Fruit fly (Drosophila melanogaster): ENCODE results near the gene shv.
A peak's percentile ranks its signal among the peaks of the same experiment; 100 is the strongest.

Gene shv

DNA sequence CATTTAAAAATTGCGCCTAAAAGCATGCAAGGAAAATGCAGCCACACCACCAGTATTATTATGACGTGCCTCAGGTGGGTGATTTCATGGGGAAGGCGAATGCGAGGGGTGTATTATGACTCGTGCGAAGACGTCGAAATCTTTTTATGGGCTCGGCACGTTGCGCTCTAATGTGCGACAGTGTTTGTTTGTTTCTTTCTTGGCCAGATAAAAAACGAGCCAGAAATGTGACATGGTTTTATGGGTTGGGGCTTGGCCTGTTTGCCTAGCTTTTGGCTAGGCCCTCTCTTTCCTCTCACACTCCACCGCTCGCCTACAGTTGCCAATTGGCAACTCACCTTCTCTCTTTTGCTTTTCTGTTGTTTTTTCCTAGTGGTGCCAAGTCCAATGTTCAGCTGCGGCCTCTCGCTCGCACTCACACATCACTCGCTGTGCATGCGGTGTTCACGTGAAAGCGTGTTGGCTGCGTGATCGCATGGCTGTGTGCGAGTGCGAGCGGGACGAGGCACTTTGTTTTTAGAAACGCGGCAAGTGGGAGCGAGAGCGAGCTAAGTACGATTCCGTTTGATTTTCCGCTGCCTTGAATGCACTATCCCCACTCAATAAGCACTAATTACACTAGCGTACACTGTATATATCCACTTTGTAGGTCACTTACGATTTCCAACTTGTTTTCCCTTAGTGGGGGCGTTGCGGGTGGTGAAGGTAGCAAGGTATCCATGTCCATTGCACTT is 26.0 kb downstream of the shv start:
- TF ChIP-seq achi (GFP tag; optimal IDR thresholded peaks at IDR 0.05) = peak; percentile 71
- peak; percentile 100 for TF ChIP-seq ss (GFP tag; optimal IDR thresholded peaks at IDR 0.05)
- TF ChIP-seq Sox102F (GFP tag; optimal IDR thresholded peaks at IDR 0.05) = peak; percentile 72
- TF ChIP-seq fd59A (GFP tag; optimal IDR thresholded peaks at IDR 0.05) = peak; percentile 56
- TF ChIP-seq CG31627 (GFP tag; optimal IDR thresholded peaks at IDR 0.05) = no peak
- peak; percentile 84 for TF ChIP-seq fd85E (GFP tag; optimal IDR thresholded peaks at IDR 0.05)
- TF ChIP-seq Ets21C (GFP tag; optimal IDR thresholded peaks at IDR 0.05) = no peak
- no peak for TF ChIP-seq Sox15 (GFP tag; optimal IDR thresholded peaks at IDR 0.05)
- TF ChIP-seq CG8319 (GFP tag; optimal IDR thresholded peaks at IDR 0.05) = peak; percentile 67
- TF ChIP-seq dsx (GFP tag; optimal IDR thresholded peaks at IDR 0.05; ENCODE audit: poor library complexity, severe bottlenecking) = peak; percentile 87
- TF ChIP-seq CG15336 (GFP tag; IDR thresholded peaks at IDR 0.05) = no peak
- TF ChIP-seq topi (GFP tag; optimal IDR thresholded peaks at IDR 0.05) = peak; percentile 67
- peak; percentile 16 for TF ChIP-seq CG6792 (GFP tag; optimal IDR thresholded peaks at IDR 0.05)
- TF ChIP-seq CG7368 (GFP tag; optimal IDR thresholded peaks at IDR 0.05) = peak; percentile 92
- peak; percentile 67 for TF ChIP-seq Blimp-1 (GFP tag; optimal IDR thresholded peaks at IDR 0.05)
- peak; percentile 86 for TF ChIP-seq CG32006 (GFP tag; optimal IDR thresholded peaks at IDR 0.05)
- TF ChIP-seq Hr38 (GFP tag; optimal IDR thresholded peaks at IDR 0.05) = peak; percentile 55
- peak; percentile 82 for TF ChIP-seq CG3032 (tag; optimal IDR thresholded peaks at IDR 0.05)
- peak; percentile 90 for TF ChIP-seq Eip78C (GFP tag)
- peak; percentile 85 for TF ChIP-seq Hr4 (GFP tag; optimal IDR thresholded peaks at IDR 0.05)
- TF ChIP-seq pdm3 (GFP tag; optimal IDR thresholded peaks at IDR 0.05) = peak; percentile 66
- TF ChIP-seq vri (GFP tag; optimal IDR thresholded peaks at IDR 0.05) = peak; percentile 83
- no peak for TF ChIP-seq Hr39 (GFP tag; optimal IDR thresholded peaks at IDR 0.05)
- TF ChIP-seq CG10669 (GFP tag; optimal IDR thresholded peaks at IDR 0.05) = peak; percentile 96
- TF ChIP-seq salr (GFP tag; optimal IDR thresholded peaks at IDR 0.05) = peak; percentile 94 to 97
- peak; percentile 98 for TF ChIP-seq net (GFP tag; optimal IDR thresholded peaks at IDR 0.05)
- TF ChIP-seq lz (GFP tag; optimal IDR thresholded peaks at IDR 0.05) = peak; percentile 0
- TF ChIP-seq CG9139 (GFP tag; optimal IDR thresholded peaks at IDR 0.05) = peak; percentile 100
- peak; percentile 98 for TF ChIP-seq CG16779 (tag; optimal IDR thresholded peaks at IDR 0.05)
- peak; percentile 67 for TF ChIP-seq OdsH (GFP tag; optimal IDR thresholded peaks at IDR 0.05)
- no peak for TF ChIP-seq Gug (GFP tag; IDR thresholded peaks at IDR 0.05)
- TF ChIP-seq CG11762 (GFP tag; optimal IDR thresholded peaks at IDR 0.05; ENCODE audit: insufficient read depth) = peak; percentile 83
- TF ChIP-seq acj6 (GFP tag; optimal IDR thresholded peaks at IDR 0.05) = peak; percentile 29
- peak; percentile 4 for TF ChIP-seq esn (GFP tag; optimal IDR thresholded peaks at IDR 0.05)
- no peak for TF ChIP-seq CG11294 (GFP tag; IDR thresholded peaks at IDR 0.05)
- peak; percentile 87 for TF ChIP-seq fkh (GFP tag; optimal IDR thresholded peaks at IDR 0.05)
- TF ChIP-seq CG11902 (GFP tag; optimal IDR thresholded peaks at IDR 0.05) = no peak
- peak; percentile 59 for TF ChIP-seq CG4318 (GFP tag; optimal IDR thresholded peaks at IDR 0.05)
- peak; percentile 99 for TF ChIP-seq CG6808 (GFP tag; optimal IDR thresholded peaks at IDR 0.05)
- peak; percentile 53 for TF ChIP-seq Met (GFP tag; optimal IDR thresholded peaks at IDR 0.05)
- peak; percentile 99 for TF ChIP-seq spab (GFP tag; optimal IDR thresholded peaks at IDR 0.05)
- TF ChIP-seq Lpt (GFP tag; optimal IDR thresholded peaks at IDR 0.05) = peak; percentile 97
- peak; percentile 62 for TF ChIP-seq svp (GFP tag)
- peak; percentile 96 for TF ChIP-seq CG6854 (GFP tag; optimal IDR thresholded peaks at IDR 0.05)
- peak; percentile 72 for TF ChIP-seq Eip93F (GFP tag; optimal IDR thresholded peaks at IDR 0.05)
- TF ChIP-seq cyc (GFP tag; optimal IDR thresholded peaks at IDR 0.05) = no peak
- peak; percentile 100 for TF ChIP-seq CG6276 (GFP tag; optimal IDR thresholded peaks at IDR 0.05)
- peak; percentile 39 for TF ChIP-seq CG34406 (GFP tag; optimal IDR thresholded peaks at IDR 0.05)
- peak; percentile 27 for TF ChIP-seq Smox (GFP tag; optimal IDR thresholded peaks at IDR 0.05)
- TF ChIP-seq CG1621 (tag; optimal IDR thresholded peaks at IDR 0.05) = peak; percentile 97

All from whole organism, prepupa.